Worm (Caenorhabditis elegans): ENCODE measurements around the gene srab-6.

DNA sequence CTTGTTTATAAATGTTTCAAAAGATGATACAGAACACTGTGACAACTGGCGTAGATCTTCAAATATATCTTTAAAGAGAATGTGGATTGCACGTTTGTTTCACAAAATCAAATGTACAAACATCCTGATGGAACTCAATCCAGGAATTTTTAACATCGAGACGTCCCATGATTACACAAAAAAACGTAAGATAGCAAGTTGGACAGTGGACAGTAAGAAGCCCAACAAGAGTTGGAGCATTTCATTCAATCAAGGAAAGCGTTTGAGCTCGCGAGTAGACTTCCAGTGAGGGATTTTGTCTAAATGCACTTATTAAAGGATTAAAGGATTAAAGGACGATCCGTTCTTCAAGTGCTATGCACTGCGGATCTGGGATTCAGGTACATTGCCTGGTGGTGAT lies 7.5 kb upstream of the srab-6 start, which contains the start of gene C36C5.12:
- TF ChIP-seq pha-4 (tag; optimal IDR thresholded peaks at IDR 0.05) (no peak), elt-1 (tag; optimal IDR thresholded peaks at IDR 0.05; ENCODE audit: borderline replicate concordance, insufficient read depth) (no peak), unc-62 (GFP tag; optimal IDR thresholded peaks at IDR 0.05) (no peak), mab-5 (tag; optimal IDR thresholded peaks at IDR 0.05) (no peak), ces-1 (GFP tag; optimal IDR thresholded peaks at IDR 0.05) (no peak), snpc-4 (tag; optimal IDR thresholded peaks at IDR 0.05) (no peak)

Data from whole organism, mixed stage, embryonic.